Worm (Caenorhabditis elegans) whole organism, early embryonic: Measurements from ENCODE around the gene Y47G7B.2.

ENCODE experiments used
- aly-1 ChIP-seq: sonication (generic microtip); optimal IDR thresholded peaks from 2 replicates; lab custom pipeline; 2016; ENCODE audit warnings: missing genetic modification characterization, missing compliant biosample characterization
- hmg-4 ChIP-seq: fragments of 200-800 bp; sonication (Bioruptor generic); optimal IDR thresholded peaks from 2 replicates; lab custom pipeline; 2018; ENCODE audit warnings: mild to moderate bottlenecking, missing genetic modification characterization, missing compliant biosample characterization
- pes-1 ChIP-seq: fragments of 200-800 bp; sonication (Bioruptor generic); IDR thresholded peaks from 2 replicates; pipeline ENCODE4 v1.3.6; 2022; ENCODE audit warnings: missing genetic modification reagents, missing genetic modification characterization, missing compliant biosample characterization

- TF ChIP-seq aly-1 (no peak), pes-1 (no peak), hmg-4 (GFP tag; lab: Kevin White, UChicago) (no peak)
These were observed 26.7 kb downstream of the Y47G7B.2 start, which contains the start of gene F34D6.1 for ce11 chrII:2681118-2681517.
